Worm (Caenorhabditis elegans) whole organism, L4 larva: Measurements from ENCODE around the gene Y37D8A.16.

Experiments
- F44E2.7 ChIP-seq: fragments of 200-800 bp; sonication (Bioruptor generic); IDR thresholded peaks from 2 replicates; pipeline ENCODE4 v2.1.2; 2022; ENCODE audit warnings: missing genetic modification characterization, missing compliant biosample characterization
- F49E8.2 ChIP-seq: sonication (generic microtip); optimal IDR thresholded peaks from 2 replicates; lab custom pipeline; 2016; ENCODE audit warnings: missing compliant biosample characterization, mild to moderate bottlenecking, missing genetic modification characterization, borderline replicate concordance
- R02D3.7 ChIP-seq: fragments of 150-350 bp; sonication (generic microtip); optimal IDR thresholded peaks from 3 replicates; lab custom pipeline; 2014; ENCODE audit warnings: missing biosample characterization, missing genetic modification characterization
- Y48G9A.11 ChIP-seq: fragments of 200-800 bp; sonication (Bioruptor generic); IDR thresholded peaks from 2 replicates; pipeline ENCODE4 v1.3.6; 2022; ENCODE audit warnings: missing genetic modification reagents, missing genetic modification characterization, missing compliant biosample characterization
- Y75B8A.6 ChIP-seq: fragments of 200-800 bp; sonication (Bioruptor generic); IDR thresholded peaks from 2 replicates; pipeline ENCODE4 v1.3.6; 2022; ENCODE audit warnings: missing genetic modification reagents, missing genetic modification characterization, missing compliant biosample characterization
- aha-1 ChIP-seq: fragments of 150-350 bp; peaks from one replicate; lab custom pipeline; 2014; ENCODE audit warnings: missing biosample characterization, missing genetic modification characterization
- arid-1 ChIP-seq: fragments of 200-800 bp; sonication (Bioruptor generic); conservative IDR thresholded peaks from 2 replicates; pipeline ENCODE4 v1.3.6; 2022; ENCODE audit warnings: missing genetic modification reagents, missing genetic modification characterization, missing compliant biosample characterization
- ceh-32 ChIP-seq: sonication (generic microtip); optimal IDR thresholded peaks from 2 replicates; lab custom pipeline; 2016; ENCODE audit warnings: mild to moderate bottlenecking, missing genetic modification characterization, missing compliant biosample characterization; ENCODE audit not compliant: poor library complexity
- ceh-44 ChIP-seq: fragments of 200-800 bp; sonication (Bioruptor generic); IDR thresholded peaks from 2 replicates; pipeline ENCODE4 v1.3.6; 2022; ENCODE audit warnings: missing genetic modification reagents, missing genetic modification characterization, missing compliant biosample characterization
- ceh-82 ChIP-seq: sonication (generic microtip); optimal IDR thresholded peaks from 2 replicates; lab custom pipeline; 2017; ENCODE audit warnings: missing biosample characterization, missing genetic modification characterization
- ctbp-1 ChIP-seq: fragments of 200-800 bp; sonication (Bioruptor generic); IDR thresholded peaks from 2 replicates; pipeline ENCODE4 v1.3.6; 2022; ENCODE audit warnings: missing genetic modification reagents, missing genetic modification characterization, missing compliant biosample characterization
- daf-16 ChIP-seq, 3 experiments: sonication (generic microtip); optimal IDR thresholded peaks; 2 replicates each; lab custom pipeline; 2016 to 2017; ENCODE audit warnings: missing genetic modification characterization in 3 of 3, missing genetic modification reagents in 3 of 3, mild to moderate bottlenecking in 2 of 3, missing compliant biosample characterization in 2 of 3, missing biosample characterization in 1 of 3, moderate library complexity in 1 of 3
- dmd-6 ChIP-seq: fragments of 200-800 bp; sonication (Bioruptor generic); IDR thresholded peaks from 2 replicates; pipeline ENCODE4 v1.3.6; 2022; ENCODE audit warnings: missing genetic modification reagents, missing genetic modification characterization, missing compliant biosample characterization
- dmd-9 ChIP-seq: fragments of 200-800 bp; sonication (Bioruptor generic); IDR thresholded peaks from 2 replicates; pipeline ENCODE4 v1.3.6; 2022; ENCODE audit warnings: missing genetic modification reagents, missing genetic modification characterization, missing compliant biosample characterization
- dve-1 ChIP-seq: sonication (generic microtip); optimal IDR thresholded peaks from 2 replicates; lab custom pipeline; 2017; ENCODE audit warnings: antibody characterized with exemption, mild to moderate bottlenecking, missing genetic modification characterization, missing compliant biosample characterization; ENCODE audit not compliant: insufficient read depth
- egl-27 ChIP-seq: sonication (generic microtip); optimal IDR thresholded peaks from 3 replicates; lab custom pipeline; 2017; ENCODE audit warnings: missing biosample characterization, missing genetic modification reagents, missing genetic modification characterization
- egl-43 ChIP-seq: fragments of 200-800 bp; sonication (Bioruptor generic); IDR thresholded peaks from 2 replicates; pipeline ENCODE4 v1.3.6; 2022; ENCODE audit warnings: missing genetic modification reagents, missing genetic modification characterization, missing compliant biosample characterization
- fos-1 ChIP-seq: fragments of 150-350 bp; optimal IDR thresholded peaks from 2 replicates; lab custom pipeline; 2014; ENCODE audit warnings: missing biosample characterization, missing genetic modification characterization
- hlh-11 ChIP-seq: fragments of 200-800 bp; sonication (Bioruptor generic); optimal IDR thresholded peaks from 2 replicates; lab custom pipeline; 2018; ENCODE audit warnings: mild to moderate bottlenecking, missing genetic modification characterization, missing compliant biosample characterization
- hlh-30 ChIP-seq: sonication (generic microtip); optimal IDR thresholded peaks from 2 replicates; lab custom pipeline; 2017; ENCODE audit warnings: antibody characterized with exemption, mild to moderate bottlenecking, missing genetic modification characterization, missing compliant biosample characterization; ENCODE audit not compliant: insufficient read depth
- jun-1 ChIP-seq: fragments of 150-350 bp; optimal IDR thresholded peaks from 2 replicates; lab custom pipeline; 2014; ENCODE audit warnings: missing biosample characterization, missing genetic modification reagents, missing genetic modification characterization
- lin-1 ChIP-seq: fragments of 200-800 bp; sonication (Bioruptor generic); IDR thresholded peaks from 2 replicates; pipeline ENCODE4 v1.3.6; 2022; ENCODE audit warnings: missing genetic modification reagents, missing genetic modification characterization, missing compliant biosample characterization
- lin-15B ChIP-seq: fragments of 150-350 bp; sonication (generic microtip); optimal IDR thresholded peaks from 3 replicates; lab custom pipeline; 2014; ENCODE audit warnings: missing biosample characterization, missing genetic modification characterization
- mdl-1 ChIP-seq, 2 experiments: fragments of 150-350 bp in 1 of 2; sonication (generic microtip) in 1 of 2; optimal IDR thresholded peaks; 2 replicates each; lab custom pipeline; 2014 to 2017; ENCODE audit warnings: missing biosample characterization in 2 of 2, missing genetic modification characterization in 2 of 2
- mdt-29 ChIP-seq: fragments of 200-800 bp; sonication (Bioruptor generic); IDR thresholded peaks from 2 replicates; pipeline ENCODE4 v1.3.6; 2022; ENCODE audit warnings: missing genetic modification reagents, missing genetic modification characterization, missing compliant biosample characterization
- mes-2 ChIP-seq: sonication (generic microtip); optimal IDR thresholded peaks from 2 replicates; lab custom pipeline; 2016; ENCODE audit warnings: missing genotype, mild to moderate bottlenecking, missing genetic modification characterization, missing compliant biosample characterization; ENCODE audit not compliant: poor library complexity, severe bottlenecking
- mxl-2 ChIP-seq: fragments of 200-800 bp; sonication (Bioruptor generic); conservative IDR thresholded peaks from 2 replicates; pipeline ENCODE4 v1.3.6; 2022; ENCODE audit warnings: missing genetic modification reagents, missing genetic modification characterization, missing compliant biosample characterization
- mxl-3 ChIP-seq: fragments of 200-800 bp; sonication (Bioruptor generic); optimal IDR thresholded peaks from 2 replicates; lab custom pipeline; 2018; ENCODE audit warnings: mild to moderate bottlenecking, missing genetic modification characterization, missing compliant biosample characterization
- nhr-111 ChIP-seq: fragments of 200-800 bp; sonication (Bioruptor generic); optimal IDR thresholded peaks from 2 replicates; lab custom pipeline; 2018; ENCODE audit warnings: mild to moderate bottlenecking, missing genetic modification characterization, missing compliant biosample characterization
- nhr-25 ChIP-seq: sonication (generic microtip); optimal IDR thresholded peaks from 2 replicates; lab custom pipeline; 2017; ENCODE audit warnings: missing genetic modification characterization, mild to moderate bottlenecking, missing compliant biosample characterization, antibody characterized with exemption, moderate library complexity, borderline replicate concordance; ENCODE audit not compliant: insufficient read depth
- nhr-28 ChIP-seq: fragments of 150-350 bp; optimal IDR thresholded peaks from 2 replicates; lab custom pipeline; 2014; ENCODE audit warnings: missing biosample characterization, missing genetic modification characterization
- nhr-41 ChIP-seq: fragments of 200-800 bp; sonication (Bioruptor generic); IDR thresholded peaks from 2 replicates; pipeline ENCODE4 v1.3.6; 2022; ENCODE audit warnings: missing genetic modification reagents, missing genetic modification characterization, missing compliant biosample characterization
- nhr-48 ChIP-seq: sonication (generic microtip); optimal IDR thresholded peaks from 2 replicates; lab custom pipeline; 2016; ENCODE audit warnings: mild to moderate bottlenecking, missing genetic modification characterization, missing compliant biosample characterization
- nhr-6 ChIP-seq: fragments of 150-350 bp; optimal IDR thresholded peaks from 2 replicates; lab custom pipeline; 2014; ENCODE audit warnings: missing biosample characterization, missing genetic modification characterization
- nhr-77 ChIP-seq: fragments of 150-350 bp; optimal IDR thresholded peaks from 2 replicates; lab custom pipeline; 2014; ENCODE audit warnings: missing biosample characterization, missing genetic modification characterization
- php-3 ChIP-seq: fragments of 200-800 bp; sonication (Bioruptor generic); IDR thresholded peaks from 2 replicates; pipeline ENCODE4 v1.3.6; 2022; ENCODE audit warnings: missing genetic modification reagents, missing genetic modification characterization, missing compliant biosample characterization
- pqm-1 ChIP-seq: sonication (generic microtip); optimal IDR thresholded peaks from 2 replicates; lab custom pipeline; 2017; ENCODE audit warnings: missing biosample characterization, missing genetic modification characterization
- saeg-2 ChIP-seq: fragments of 200-800 bp; sonication (Bioruptor generic); IDR thresholded peaks from 2 replicates; pipeline ENCODE4 v1.3.6; 2022; ENCODE audit warnings: missing genetic modification reagents, missing genetic modification characterization, missing compliant biosample characterization
- sdz-12 ChIP-seq: fragments of 200-800 bp; sonication (Bioruptor generic); optimal IDR thresholded peaks from 2 replicates; lab custom pipeline; 2018; ENCODE audit warnings: mild to moderate bottlenecking, missing genetic modification characterization, missing compliant biosample characterization
- skn-1 ChIP-seq: fragments of 150-350 bp; optimal IDR thresholded peaks from 2 replicates; lab custom pipeline; 2014; ENCODE audit warnings: missing biosample characterization, missing genetic modification characterization
- snpc-4 ChIP-seq: fragments of 150-350 bp; optimal IDR thresholded peaks from 2 replicates; lab custom pipeline; 2014; ENCODE audit warnings: missing biosample characterization, missing genetic modification characterization
- tra-1 ChIP-seq: fragments of 200-800 bp; sonication (Bioruptor generic); IDR thresholded peaks from 2 replicates; pipeline ENCODE4 v1.3.6; 2022; ENCODE audit warnings: missing genetic modification reagents, missing genetic modification characterization, missing compliant biosample characterization
- unc-39 ChIP-seq: sonication (generic microtip); optimal IDR thresholded peaks from 2 replicates; lab custom pipeline; 2017; ENCODE audit warnings: missing biosample characterization, missing genetic modification characterization
- unc-62 ChIP-seq, 3 experiments: fragments of 150-350 bp in 1 of 3; sonication (generic microtip); optimal IDR thresholded peaks in 2 of 3; peaks in 1 of 3; 1 replicate in 1 of 3; 2 replicates in 2 of 3; lab custom pipeline; 2014 to 2017; ENCODE audit warnings: missing biosample characterization in 3 of 3, missing genetic modification characterization in 3 of 3, missing genetic modification reagents in 3 of 3, missing genotype in 1 of 3
- zfp-2 ChIP-seq: sonication (generic microtip); optimal IDR thresholded peaks from 2 replicates; lab custom pipeline; 2016; ENCODE audit warnings: mild to moderate bottlenecking, missing genetic modification characterization, missing compliant biosample characterization
- zip-2 ChIP-seq: fragments of 150-350 bp; optimal IDR thresholded peaks from 2 replicates; lab custom pipeline; 2014; ENCODE audit warnings: missing biosample characterization, missing genetic modification characterization
- ztf-11 ChIP-seq: fragments of 150-350 bp; optimal IDR thresholded peaks from 2 replicates; lab custom pipeline; 2014; ENCODE audit warnings: missing biosample characterization, missing genetic modification characterization

Gene Y37D8A.16

ce11 chrIII:12960705-12961104 lies 42.2 kb upstream of the Y37D8A.16 start:
- TF ChIP-seq lin-1 (GFP tag; lab: Robert Waterston, UW) (peak; percentile 42; the same call in 1 of the 2 replicates), nhr-41 (GFP tag; lab: Robert Waterston, UW) (0 out of 2 replicates have a peak, but pooled peaks have one; percentile 18), hlh-30 (tag; lab: Kevin White, UChicago) (peak; percentile 49), dve-1 (peak; percentile 61), nhr-28 (peak; percentile 43), nhr-25 (tag; lab: Kevin White, UChicago) (no peak), pqm-1 (tag; lab: Kevin White, UChicago) (peak; percentile 59), nhr-77 (tag; lab: Kevin White, UChicago) (no peak), dmd-6 (peak; percentile 68), R02D3.7 (tag; lab: Kevin White, UChicago) (no peak), ztf-11 (tag; lab: Kevin White, UChicago) (no peak), hlh-11 (tag; lab: Kevin White, UChicago) (peak; percentile 46), daf-16 (GFP tag; optimal IDR thresholded peaks at IDR 0.05; lab: Kevin White, UChicago) (no peak), daf-16 (tag; optimal IDR thresholded peaks at IDR 0.05; lab: Kevin White, UChicago) (peak; percentile 54)

DNA sequence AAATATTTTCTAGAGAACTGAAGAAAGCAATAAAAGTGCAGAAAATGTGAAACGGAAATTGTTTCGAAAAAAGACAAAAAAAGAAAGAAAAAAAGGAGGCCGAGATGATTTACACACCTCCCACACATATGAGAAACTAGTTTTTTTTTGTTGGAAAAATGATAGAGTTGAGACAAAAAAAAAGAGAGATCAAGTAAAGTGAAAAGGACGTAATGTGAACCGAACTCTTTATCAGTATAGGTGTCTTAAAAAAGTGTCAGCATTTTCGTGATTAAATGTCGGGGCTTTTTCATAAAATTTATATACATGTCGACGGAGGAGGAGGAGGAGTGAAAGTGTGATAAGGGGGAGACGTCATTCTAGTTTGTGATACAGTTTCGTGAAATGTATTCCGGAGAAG lies 40.8 kb upstream of the Y37D8A.16 start:
- TF ChIP-seq ceh-82 (tag; lab: Kevin White, UChicago) (no peak), tra-1 (GFP tag; lab: Robert Waterston, UW) (0 out of 2 replicates have a peak, but pooled peaks have one; percentile 51), mxl-2 (GFP tag; lab: Robert Waterston, UW) (no peak), lin-15B (tag; lab: Kevin White, UChicago) (no peak), mes-2 (tag; lab: Kevin White, UChicago) (no peak), unc-62 (GFP tag; optimal IDR thresholded peaks at IDR 0.05 in 1 of 2; lab: Kevin White, UChicago) (peak in 1 of 2 experiments; percentile 92), unc-62 (tag; optimal IDR thresholded peaks at IDR 0.05; lab: Kevin White, UChicago) (no peak), snpc-4 (tag; lab: Kevin White, UChicago) (no peak), nhr-111 (no peak), unc-39 (tag; lab: Kevin White, UChicago) (no peak), dmd-9 (GFP tag; lab: Robert Waterston, UW) (no peak), php-3 (GFP tag; lab: Robert Waterston, UW) (0 out of 2 replicates have a peak, but pooled peaks have one; percentile 46), ctbp-1 (GFP tag; lab: Robert Waterston, UW) (no peak), F49E8.2 (no peak), jun-1 (tag; lab: Kevin White, UChicago) (no peak), aha-1 (tag; lab: Kevin White, UChicago) (no peak), dmd-6 (peak; percentile 81), nhr-28 (peak; percentile 88), nhr-6 (tag; lab: Kevin White, UChicago) (no peak), saeg-2 (GFP tag; lab: Robert Waterston, UW) (no peak), Y75B8A.6 (no peak), mdt-29 (GFP tag; lab: Robert Waterston, UW) (no peak), fos-1 (tag; lab: Kevin White, UChicago) (no peak), Y48G9A.11 (no peak), sdz-12 (no peak), dve-1 (peak; percentile 69), egl-27 (tag; lab: Kevin White, UChicago) (no peak), F44E2.7 (no peak), ceh-32 (tag; lab: Kevin White, UChicago) (no peak), ceh-44 (GFP tag; lab: Robert Waterston, UW) (no peak), nhr-48 (tag; lab: Kevin White, UChicago) (peak; percentile 16), nhr-77 (tag; lab: Kevin White, UChicago) (peak; percentile 26), pqm-1 (tag; lab: Kevin White, UChicago) (peak; percentile 86), zfp-2 (tag; lab: Kevin White, UChicago) (no peak), mxl-3 (GFP tag; lab: Kevin White, UChicago) (no peak), skn-1 (no peak), zip-2 (tag; lab: Kevin White, UChicago) (no peak), daf-16 (GFP tag; optimal IDR thresholded peaks at IDR 0.05; lab: Kevin White, UChicago) (no peak), daf-16 (tag; optimal IDR thresholded peaks at IDR 0.05; lab: Kevin White, UChicago) (peak; percentile 8), mdl-1 (tag; optimal IDR thresholded peaks at IDR 0.05; lab: Kevin White, UChicago) (no peak), nhr-25 (tag; lab: Kevin White, UChicago) (no peak), egl-43 (GFP tag; lab: Robert Waterston, UW) (no peak), arid-1 (GFP tag; lab: Robert Waterston, UW) (no peak)
